Worm (Caenorhabditis elegans) whole organism, L2 larva: ENCODE data around the gene gob-1.
A peak's percentile ranks its signal among the peaks of the same experiment; 100 is the strongest.

Experiments used
- C34F6.9 ChIP-seq: fragments of 150-350 bp; optimal IDR thresholded peaks from 2 replicates; lab custom pipeline; 2014; ENCODE audit warnings: missing biosample characterization, missing genetic modification characterization
- F13H6.1 ChIP-seq: sonication (generic microtip); optimal IDR thresholded peaks from 2 replicates; lab custom pipeline; 2016; ENCODE audit warnings: missing genetic modification characterization, missing compliant biosample characterization
- R02D3.7 ChIP-seq: fragments of 150-350 bp; optimal IDR thresholded peaks from 2 replicates; lab custom pipeline; 2014; ENCODE audit warnings: missing biosample characterization, missing genetic modification characterization
- Y55F3AM.14 ChIP-seq: fragments of 200-800 bp; sonication (Bioruptor generic); optimal IDR thresholded peaks from 2 replicates; lab custom pipeline; 2018; ENCODE audit warnings: mild to moderate bottlenecking, missing genetic modification characterization, missing compliant biosample characterization
- alr-1 ChIP-seq: fragments of 150-350 bp; optimal IDR thresholded peaks from 2 replicates; lab custom pipeline; 2014; ENCODE audit warnings: missing biosample characterization, missing genetic modification characterization
- aly-2 ChIP-seq: fragments of 150-350 bp; optimal IDR thresholded peaks from 2 replicates; lab custom pipeline; 2014; ENCODE audit warnings: missing biosample characterization, missing genetic modification characterization
- ama-1 ChIP-seq: fragments of 150-350 bp; optimal IDR thresholded peaks from 2 replicates; lab custom pipeline; 2018; ENCODE audit warnings: inconsistent platforms
- blmp-1 ChIP-seq: sonication (generic microtip); optimal IDR thresholded peaks from 2 replicates; lab custom pipeline; 2017; ENCODE audit warnings: missing genetic modification characterization, mild to moderate bottlenecking, missing compliant biosample characterization, antibody characterized with exemption, moderate library complexity; ENCODE audit not compliant: insufficient read depth
- ceh-16 ChIP-seq: fragments of 150-350 bp; optimal IDR thresholded peaks from 2 replicates; lab custom pipeline; 2014; ENCODE audit warnings: missing biosample characterization, missing genetic modification characterization
- ceh-82 ChIP-seq: fragments of 150-350 bp; optimal IDR thresholded peaks from 2 replicates; lab custom pipeline; 2014; ENCODE audit warnings: missing biosample characterization, missing genetic modification characterization
- crh-2 ChIP-seq: sonication (generic microtip); optimal IDR thresholded peaks from 2 replicates; lab custom pipeline; 2017; ENCODE audit warnings: missing biosample characterization, missing genetic modification characterization
- dmd-4 ChIP-seq: sonication (generic microtip); optimal IDR thresholded peaks from 2 replicates; lab custom pipeline; 2017; ENCODE audit warnings: missing biosample characterization, missing genetic modification characterization
- elt-3 ChIP-seq: sonication (generic microtip); optimal IDR thresholded peaks from 2 replicates; lab custom pipeline; 2017; ENCODE audit warnings: missing biosample characterization, missing genetic modification characterization
- fos-1 ChIP-seq: fragments of 150-350 bp; optimal IDR thresholded peaks from 2 replicates; lab custom pipeline; 2014; ENCODE audit warnings: missing biosample characterization, missing genetic modification characterization
- gmeb-1 ChIP-seq: fragments of 150-350 bp; optimal IDR thresholded peaks from 2 replicates; lab custom pipeline; 2014; ENCODE audit warnings: missing biosample characterization, missing genetic modification characterization
- lin-11 ChIP-seq: fragments of 150-350 bp; sonication (generic microtip); optimal IDR thresholded peaks from 2 replicates; lab custom pipeline; 2014; ENCODE audit warnings: missing biosample characterization, missing genetic modification characterization, inconsistent platforms, mixed read lengths
- lin-39 ChIP-seq: fragments of 150-350 bp; optimal IDR thresholded peaks from 2 replicates; lab custom pipeline; 2014; ENCODE audit warnings: missing biosample characterization, missing genetic modification reagents, missing genetic modification characterization
- lsy-2 ChIP-seq, 2 experiments: fragments of 150-350 bp in 1 of 2; sonication (generic microtip) in 1 of 2; optimal IDR thresholded peaks; 2 replicates each; lab custom pipeline; 2014 to 2017; ENCODE audit warnings: missing biosample characterization in 2 of 2, missing genetic modification characterization in 2 of 2
- mab-5 ChIP-seq: fragments of 150-350 bp; optimal IDR thresholded peaks from 2 replicates; lab custom pipeline; 2014; ENCODE audit warnings: missing biosample characterization, missing genetic modification characterization
- mdl-1 ChIP-seq, 2 experiments: fragments of 150-350 bp in 1 of 2; sonication (generic microtip) in 1 of 2; optimal IDR thresholded peaks; 2 replicates each; lab custom pipeline; 2017; ENCODE audit warnings: missing biosample characterization in 2 of 2, missing genetic modification characterization in 2 of 2
- nhr-11 ChIP-seq: fragments of 150-350 bp; optimal IDR thresholded peaks from 2 replicates; lab custom pipeline; 2014; ENCODE audit warnings: missing biosample characterization, missing genetic modification characterization
- nhr-12 ChIP-seq: fragments of 150-350 bp; optimal IDR thresholded peaks from 2 replicates; lab custom pipeline; 2014; ENCODE audit warnings: missing biosample characterization, missing genetic modification characterization
- nhr-129 ChIP-seq: fragments of 150-350 bp; optimal IDR thresholded peaks from 2 replicates; lab custom pipeline; 2014; ENCODE audit warnings: missing biosample characterization, missing genetic modification characterization
- nhr-21 ChIP-seq: fragments of 150-350 bp; optimal IDR thresholded peaks from 2 replicates; lab custom pipeline; 2014; ENCODE audit warnings: missing biosample characterization, missing genetic modification characterization
- nhr-23 ChIP-seq: fragments of 150-350 bp; optimal IDR thresholded peaks from 2 replicates; lab custom pipeline; 2014; ENCODE audit warnings: missing biosample characterization, missing genetic modification reagents, missing genetic modification characterization
- nhr-237 ChIP-seq: fragments of 150-350 bp; optimal IDR thresholded peaks from 2 replicates; lab custom pipeline; 2014; ENCODE audit warnings: missing biosample characterization, missing genetic modification characterization
- nhr-25 ChIP-seq: fragments of 150-350 bp; sonication (generic microtip); optimal IDR thresholded peaks from 3 replicates; lab custom pipeline; 2014; ENCODE audit warnings: missing biosample characterization, missing genetic modification characterization
- nhr-6 ChIP-seq: fragments of 150-350 bp; optimal IDR thresholded peaks from 2 replicates; lab custom pipeline; 2014; ENCODE audit warnings: missing biosample characterization, missing genetic modification characterization
- nhr-77 ChIP-seq: fragments of 150-350 bp; optimal IDR thresholded peaks from 2 replicates; lab custom pipeline; 2014; ENCODE audit warnings: missing biosample characterization, missing genetic modification characterization
- peb-1 ChIP-seq: fragments of 150-350 bp; optimal IDR thresholded peaks from 2 replicates; lab custom pipeline; 2014; ENCODE audit warnings: missing biosample characterization, missing genetic modification characterization
- sem-4 ChIP-seq: fragments of 150-350 bp; optimal IDR thresholded peaks from 2 replicates; lab custom pipeline; 2014; ENCODE audit warnings: missing biosample characterization, missing genetic modification reagents, missing genetic modification characterization
- sma-3 ChIP-seq: sonication (generic microtip); optimal IDR thresholded peaks from 2 replicates; lab custom pipeline; 2016; ENCODE audit warnings: missing genetic modification reagents, missing genetic modification characterization, missing compliant biosample characterization
- sma-9 ChIP-seq, 2 experiments: fragments of 150-350 bp in 1 of 2; sonication (generic microtip) in 1 of 2; optimal IDR thresholded peaks; 2 replicates each; lab custom pipeline; 2014 to 2016; ENCODE audit warnings: missing genetic modification characterization in 2 of 2, mild to moderate bottlenecking in 1 of 2, missing biosample characterization in 1 of 2, missing compliant biosample characterization in 1 of 2, missing genetic modification reagents in 1 of 2, moderate library complexity in 1 of 2
- snpc-4 ChIP-seq: fragments of 150-350 bp; optimal IDR thresholded peaks from 2 replicates; lab custom pipeline; 2014; ENCODE audit warnings: missing biosample characterization, missing genetic modification characterization
- unc-55 ChIP-seq: fragments of 150-350 bp; sonication (generic microtip); optimal IDR thresholded peaks from 3 replicates; lab custom pipeline; 2014; ENCODE audit warnings: missing biosample characterization, missing genetic modification reagents, missing genetic modification characterization
- unc-62 ChIP-seq: fragments of 150-350 bp; optimal IDR thresholded peaks from 2 replicates; lab custom pipeline; 2014; ENCODE audit warnings: missing biosample characterization, missing genetic modification reagents, missing genetic modification characterization
- zag-1 ChIP-seq: fragments of 150-350 bp; optimal IDR thresholded peaks from 2 replicates; lab custom pipeline; 2014; ENCODE audit warnings: missing biosample characterization, missing genetic modification characterization
- ztf-1 ChIP-seq: fragments of 200-800 bp; sonication (Bioruptor generic); conservative IDR thresholded peaks from 2 replicates; pipeline ENCODE4 v1.3.6; 2022; ENCODE audit warnings: missing genetic modification characterization, missing compliant biosample characterization
- ztf-11 ChIP-seq: sonication (generic microtip); optimal IDR thresholded peaks from 2 replicates; lab custom pipeline; 2017; ENCODE audit warnings: missing biosample characterization, missing genetic modification characterization

Gene gob-1

ce11 chrX:15492759-15493158, 643 bp upstream of the gob-1 start (continued):
- TF ChIP-seq F13H6.1 (peak; percentile 80), ceh-82 (tag; lab: Kevin White, UChicago) (no peak), nhr-237 (tag; lab: Kevin White, UChicago) (no peak), alr-1 (tag; lab: Kevin White, UChicago) (no peak), lsy-2 (tag; optimal IDR thresholded peaks at IDR 0.05; lab: Kevin White, UChicago) (peak; percentile 54 to 85), ceh-16 (no peak), nhr-6 (tag; lab: Kevin White, UChicago) (no peak), crh-2 (peak; percentile 81), peb-1 (tag; lab: Kevin White, UChicago) (no peak), ama-1 (lab: Kevin White, UChicago) (peak; percentile 42), aly-2 (tag; lab: Kevin White, UChicago) (no peak), C34F6.9 (peak; percentile 71)

ce11 chrX:15494154-15494553, 752 bp downstream of the gob-1 start:
- TF ChIP-seq ztf-1 (GFP tag; lab: Robert Waterston, UW), result no peak
- TF ChIP-seq sma-9 (GFP tag; optimal IDR thresholded peaks at IDR 0.05; lab: Kevin White, UChicago), result peak; percentile 7
- TF ChIP-seq sma-9 (tag; optimal IDR thresholded peaks at IDR 0.05; lab: Kevin White, UChicago), result no peak
- TF ChIP-seq fos-1 (tag; lab: Kevin White, UChicago), result peak; percentile 19
- no peak for TF ChIP-seq nhr-23 (tag; lab: Kevin White, UChicago)
- peak; percentile 24 for TF ChIP-seq nhr-25 (tag; lab: Kevin White, UChicago)
- TF ChIP-seq snpc-4, result no peak
- no peak for TF ChIP-seq lin-11 (tag; lab: Kevin White, UChicago)
- TF ChIP-seq, all 48 proteins: peak for 3

ce11 chrX:15496927-15497605, 3.7 kb downstream of the gob-1 start, which contains the start of gene suox-1:
Gene suox-1, plus strand, starts transcription at chrX:15497555.
- TF ChIP-seq nhr-25 (tag; lab: Kevin White, UChicago), result peak; percentile 70
- peak in 1 of 2 experiments; percentile 23 for TF ChIP-seq lsy-2 (tag; optimal IDR thresholded peaks at IDR 0.05; lab: Kevin White, UChicago)
- no peak for TF ChIP-seq ama-1 (lab: Kevin White, UChicago)
- no peak for TF ChIP-seq C34F6.9
- TF ChIP-seq blmp-1 (tag; lab: Kevin White, UChicago), result no peak
- TF ChIP-seq unc-62 (GFP tag; lab: Kevin White, UChicago), result no peak
- TF ChIP-seq ceh-82 (tag; lab: Kevin White, UChicago), result no peak
- TF ChIP-seq nhr-23 (tag; lab: Kevin White, UChicago), result no peak
- peak; percentile 56 for TF ChIP-seq crh-2
- TF ChIP-seq nhr-21 (tag; lab: Kevin White, UChicago), result peak; percentile 40
- TF ChIP-seq dmd-4 (tag; lab: Kevin White, UChicago), result no peak
- no peak for TF ChIP-seq aly-2 (tag; lab: Kevin White, UChicago)
- TF ChIP-seq Y55F3AM.14 (GFP tag; lab: Kevin White, UChicago), result no peak
- peak; percentile 38 for TF ChIP-seq fos-1 (tag; lab: Kevin White, UChicago)
- peak; percentile 33 for TF ChIP-seq nhr-129
- TF ChIP-seq elt-3 (tag; lab: Kevin White, UChicago), result no peak
- TF ChIP-seq ztf-11 (tag; lab: Kevin White, UChicago), result no peak
- TF ChIP-seq gmeb-1 (tag; lab: Kevin White, UChicago), result no peak
- TF ChIP-seq F13H6.1, result peak; percentile 52
- TF ChIP-seq sma-3 (GFP tag; lab: Kevin White, UChicago), result peak; percentile 32
- TF ChIP-seq sma-9 (GFP tag; optimal IDR thresholded peaks at IDR 0.05; lab: Kevin White, UChicago), result peak; percentile 55
- no peak for TF ChIP-seq sma-9 (tag; optimal IDR thresholded peaks at IDR 0.05; lab: Kevin White, UChicago)
- TF ChIP-seq nhr-237 (tag; lab: Kevin White, UChicago), result no peak
- no peak for TF ChIP-seq nhr-6 (tag; lab: Kevin White, UChicago)
- no peak for TF ChIP-seq zag-1
- no peak for TF ChIP-seq unc-55 (GFP tag; lab: Kevin White, UChicago)
- no peak for TF ChIP-seq lin-39
- TF ChIP-seq R02D3.7 (tag; lab: Kevin White, UChicago), result no peak
- no peak for TF ChIP-seq sem-4 (tag; lab: Kevin White, UChicago)
- TF ChIP-seq nhr-77, result no peak
- TF ChIP-seq nhr-12 (tag; lab: Kevin White, UChicago), result no peak
- no peak for TF ChIP-seq mab-5
- no peak for TF ChIP-seq snpc-4
- TF ChIP-seq mdl-1 (tag; optimal IDR thresholded peaks at IDR 0.05; lab: Kevin White, UChicago), result peak in 1 of 2 experiments; percentile 72
- no peak for TF ChIP-seq nhr-11
